Worm (Caenorhabditis elegans): ENCODE results near the gene pitp-1.

pitp-1 gene

DNA sequence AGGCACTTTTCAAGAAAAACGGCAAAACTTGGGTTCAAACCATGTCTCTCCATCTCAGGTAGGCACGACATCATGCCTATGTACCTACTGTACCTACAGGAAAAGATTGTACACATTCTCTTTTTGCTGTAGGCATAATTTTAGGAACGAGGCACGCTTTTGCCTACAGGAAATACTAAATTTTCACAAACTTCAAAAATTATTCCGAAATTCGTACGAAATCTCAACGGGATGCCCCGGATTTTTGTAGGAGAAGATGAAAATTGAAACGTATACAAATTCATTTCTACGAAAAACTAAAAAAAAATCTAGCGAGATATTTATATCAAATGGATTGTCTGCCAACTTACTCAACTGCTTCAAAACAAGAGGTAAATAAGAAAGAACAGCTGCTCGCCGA lies 18.4 kb upstream of the pitp-1 start, which contains the start of gene C54C6.11:
Gene C54C6.11, plus strand, starts transcription at position 301 of the 400 bp plus-strand sequence.
- TF ChIP-seq tbp1 (GFP tag; optimal IDR thresholded peaks at IDR 0.05) (no peak), ztf-18 (tag; optimal IDR thresholded peaks at IDR 0.05) (no peak), ztf-3 (GFP tag; optimal IDR thresholded peaks at IDR 0.05) (no peak), ztf-25 (GFP tag; IDR thresholded peaks at IDR 0.05) (no peak), F49E8.2 (tag; optimal IDR thresholded peaks at IDR 0.05; ENCODE audit: insufficient read depth) (no peak), attf-6 (GFP tag; IDR thresholded peaks at IDR 0.05) (no peak), nhr-120 (GFP tag; IDR thresholded peaks at IDR 0.05) (no peak)

DNA sequence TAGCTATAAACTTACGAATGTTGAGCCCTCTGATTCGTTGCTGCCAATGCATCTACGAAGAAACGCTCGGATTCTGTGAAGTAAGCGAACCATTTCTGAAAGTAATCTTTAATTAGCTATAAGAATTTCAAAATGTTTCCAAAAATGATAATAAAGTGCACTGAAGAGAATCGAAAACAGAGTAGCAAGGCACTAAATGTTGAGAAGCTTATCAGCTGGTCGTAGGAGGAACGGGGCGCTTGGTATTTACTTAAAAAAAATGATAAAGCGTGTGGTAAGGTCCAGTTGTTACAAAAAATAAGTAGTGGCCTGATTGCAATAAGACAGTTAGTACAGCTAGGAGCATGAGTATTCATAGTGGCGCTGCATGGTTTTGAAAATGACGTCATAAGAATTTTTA lies 16.7 kb upstream of the pitp-1 start, which contains the start of gene C54C6.7:
Gene C54C6.7, minus strand, starts transcription at position 101 of the 400 bp plus-strand sequence.
- TF ChIP-seq nhr-27 (tag; optimal IDR thresholded peaks at IDR 0.05) (no peak), bed-1 (GFP tag; IDR thresholded peaks at IDR 0.05) (no peak), ztf-3 (GFP tag; optimal IDR thresholded peaks at IDR 0.05) (no peak), lin-40 (tag; optimal IDR thresholded peaks at IDR 0.05) (no peak), ztf-25 (GFP tag; IDR thresholded peaks at IDR 0.05) (no peak), nfyb-1 (GFP tag; IDR thresholded peaks at IDR 0.05) (no peak), sptf-2 (GFP tag; optimal IDR thresholded peaks at IDR 0.05) (no peak), ekl-4 (GFP tag; IDR thresholded peaks at IDR 0.05) (no peak), lag-1 (GFP tag; IDR thresholded peaks at IDR 0.05) (no peak), mel-28 (tag; optimal IDR thresholded peaks at IDR 0.05; ENCODE audit: borderline replicate concordance) (no peak), sea-2 (GFP tag; IDR thresholded peaks at IDR 0.05) (no peak), let-607 (tag; optimal IDR thresholded peaks at IDR 0.05) (no peak), ets-4 (GFP tag; optimal IDR thresholded peaks at IDR 0.05) (no peak), dpl-1 (GFP tag; optimal IDR thresholded peaks at IDR 0.05) (no peak), nhr-90 (tag; optimal IDR thresholded peaks at IDR 0.05) (no peak)

DNA sequence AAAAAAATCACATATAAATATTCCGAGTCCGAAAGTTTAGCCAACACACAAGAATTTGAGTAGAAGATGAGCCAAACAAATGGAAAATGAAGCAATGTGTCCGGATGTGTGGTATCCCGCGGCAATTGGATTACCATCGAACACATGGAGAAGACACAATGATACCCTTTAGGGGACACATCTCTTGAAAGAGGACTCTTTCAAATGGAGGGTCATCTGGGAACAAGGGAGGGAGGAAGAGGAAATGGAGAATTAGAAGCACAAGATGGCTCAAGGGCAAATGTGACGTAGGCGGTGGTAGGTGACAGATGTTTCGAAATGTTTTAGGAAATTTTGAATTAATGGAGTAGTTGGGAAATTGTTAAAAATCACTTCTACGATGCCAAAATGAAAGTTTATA lies 13.5 kb upstream of the pitp-1 start:
- TF ChIP-seq cebp-1 (GFP tag; IDR thresholded peaks at IDR 0.05) = no peak
- peak; percentile 44 for TF ChIP-seq cebp-1 (tag; optimal IDR thresholded peaks at IDR 0.05)
- TF ChIP-seq nhr-80 (tag; optimal IDR thresholded peaks at IDR 0.05) = no peak

DNA sequence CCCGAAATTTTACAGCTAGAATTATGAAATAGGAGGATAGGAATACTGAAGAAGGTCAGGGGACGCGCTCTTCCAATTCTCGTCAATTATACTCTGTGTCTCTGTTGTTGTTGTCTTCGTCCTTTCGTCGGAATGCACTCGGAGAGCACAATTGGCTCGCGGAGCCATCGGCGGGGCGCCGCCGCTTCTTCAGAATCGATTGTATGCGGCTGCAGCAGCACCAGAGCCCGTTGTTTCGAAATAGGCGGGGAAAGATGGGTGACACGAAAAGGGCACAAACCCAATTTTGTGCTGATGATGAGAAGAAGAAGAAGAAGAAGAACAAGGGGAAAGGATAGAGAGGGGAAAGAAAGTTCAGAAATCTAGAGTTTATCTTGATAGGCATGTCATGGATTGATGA lies 12.5 kb upstream of the pitp-1 start:
- TF ChIP-seq zfh-2 (GFP tag; conservative IDR thresholded peaks at IDR 0.05) (peak; percentile 86), ceh-27 (GFP tag; optimal IDR thresholded peaks at IDR 0.05) (no peak), cebp-1 (GFP tag; IDR thresholded peaks at IDR 0.05) (0 out of 2 replicates have a peak, but pooled peaks have one; percentile 26), cebp-1 (tag; optimal IDR thresholded peaks at IDR 0.05) (peak; percentile 85)

DNA sequence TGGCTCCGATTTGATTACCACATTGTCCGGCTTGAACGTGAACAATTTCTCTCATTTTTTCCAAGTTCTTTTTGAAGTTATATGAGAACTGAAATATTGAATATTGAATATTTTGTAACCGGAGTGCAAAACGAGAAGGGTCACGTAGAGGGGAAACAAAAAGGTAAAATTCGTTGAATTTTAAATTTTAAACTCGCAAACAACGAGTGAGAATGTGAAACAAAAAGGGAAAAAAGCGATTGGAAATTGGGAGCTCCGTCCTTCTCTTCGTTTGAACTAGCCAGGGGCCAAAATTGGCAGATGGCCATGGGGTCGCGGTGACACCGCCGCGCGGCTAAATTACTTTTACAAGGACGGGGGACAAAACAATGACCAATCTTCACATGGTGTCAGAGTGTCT lies 11.9 kb upstream of the pitp-1 start, which contains the start of gene ben-1:
Gene ben-1, minus strand, starts transcription at position 101 of the 400 bp plus-strand sequence.
- no peak for TF ChIP-seq mes-4 (tag; optimal IDR thresholded peaks at IDR 0.05)
- TF ChIP-seq snpc-4 (GFP tag; optimal IDR thresholded peaks at IDR 0.05) = no peak
- no peak for TF ChIP-seq snpc-4 (tag; optimal IDR thresholded peaks at IDR 0.05)
- no peak for TF ChIP-seq ceh-100 (GFP tag; IDR thresholded peaks at IDR 0.05)
- no peak for TF ChIP-seq snpc-1.3 (tag; optimal IDR thresholded peaks at IDR 0.05; ENCODE audit: insufficient read depth)
- TF ChIP-seq ztf-6 (GFP tag; IDR thresholded peaks at IDR 0.05) = no peak
- TF ChIP-seq madf-6 (GFP tag; IDR thresholded peaks at IDR 0.05) = no peak
- no peak for TF ChIP-seq madf-3 (GFP tag; IDR thresholded peaks at IDR 0.05)
- no peak for TF ChIP-seq snpc-1.1 (tag; optimal IDR thresholded peaks at IDR 0.05; ENCODE audit: insufficient read depth)
- TF ChIP-seq B0336.3 (GFP tag; IDR thresholded peaks at IDR 0.05) = no peak
- no peak for TF ChIP-seq Y79H2A.3 (GFP tag; conservative IDR thresholded peaks at IDR 0.05)
- no peak for TF ChIP-seq mxl-1 (tag; optimal IDR thresholded peaks at IDR 0.05)
- no peak for TF ChIP-seq K11D2.4 (GFP tag; IDR thresholded peaks at IDR 0.05)
- no peak for TF ChIP-seq hlh-12 (tag; optimal IDR thresholded peaks at IDR 0.05)
- no peak for TF ChIP-seq fkh-3 (tag; optimal IDR thresholded peaks at IDR 0.05)
